Worm (Caenorhabditis elegans): ENCODE measurements around the gene laf-1.

DNA sequence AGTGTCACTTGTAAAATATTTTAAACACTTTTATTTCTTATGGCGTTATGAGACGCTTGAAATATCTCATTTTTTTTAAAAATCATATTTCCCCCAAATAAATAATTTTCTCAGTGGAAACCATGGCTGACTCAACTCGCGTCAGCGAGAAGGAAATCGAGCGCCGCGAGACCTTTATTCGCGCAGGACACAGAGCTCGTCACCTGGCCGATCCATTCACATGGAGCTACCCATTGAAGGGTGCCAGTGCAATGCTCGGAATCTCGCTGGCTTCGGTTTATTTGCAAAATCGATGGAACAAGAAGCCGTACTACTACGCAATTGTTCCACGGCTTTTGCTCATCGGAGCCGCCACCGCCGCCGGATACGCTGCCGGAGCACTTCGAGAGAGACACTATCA, 7.9 kb upstream of the laf-1 start, which contains the start of gene nduc-2:
- no peak for TF ChIP-seq alr-1 (tag; optimal IDR thresholded peaks at IDR 0.05)
- TF ChIP-seq nhr-11 (tag; optimal IDR thresholded peaks at IDR 0.05), result no peak
- TF ChIP-seq ama-1 (optimal IDR thresholded peaks at IDR 0.05), result no peak
- TF ChIP-seq F13H6.1 (tag; optimal IDR thresholded peaks at IDR 0.05), result no peak
- no peak for TF ChIP-seq ceh-82 (tag; optimal IDR thresholded peaks at IDR 0.05)
- TF ChIP-seq unc-55 (GFP tag; optimal IDR thresholded peaks at IDR 0.05), result no peak
- no peak for TF ChIP-seq unc-62 (GFP tag; optimal IDR thresholded peaks at IDR 0.05)
- TF ChIP-seq blmp-1 (tag; optimal IDR thresholded peaks at IDR 0.05; ENCODE audit: insufficient read depth), result no peak
- TF ChIP-seq nhr-23 (tag; optimal IDR thresholded peaks at IDR 0.05), result no peak
- TF ChIP-seq snpc-4 (tag; optimal IDR thresholded peaks at IDR 0.05), result no peak
